Worm (Caenorhabditis elegans): ENCODE data around the gene dat-1.

DNA sequence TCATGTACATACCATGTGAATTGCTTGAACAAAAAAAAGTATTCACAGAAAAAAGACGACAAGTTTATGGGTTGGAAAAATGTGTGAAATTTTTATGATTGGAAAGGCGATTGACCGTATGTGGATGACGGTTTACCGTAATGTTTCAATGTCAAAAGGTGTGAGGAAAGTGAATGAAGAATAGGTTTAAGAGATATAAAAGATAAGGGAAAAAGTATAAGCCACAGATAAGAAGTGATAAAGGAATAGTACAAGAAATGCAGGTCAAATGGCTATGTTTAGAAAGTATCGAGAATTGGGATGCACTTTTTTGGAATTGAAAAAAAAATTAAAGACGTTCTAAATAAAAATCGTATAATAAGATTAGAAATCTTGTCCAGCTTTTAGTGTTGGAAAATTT lies 35.0 kb downstream of the dat-1 start:
- no peak for TF ChIP-seq ama-1 (optimal IDR thresholded peaks at IDR 0.05)
- TF ChIP-seq nhr-12 (tag; optimal IDR thresholded peaks at IDR 0.05), result no peak
- TF ChIP-seq lin-13 (GFP tag; optimal IDR thresholded peaks at IDR 0.05), result no peak
- no peak for TF ChIP-seq aly-2 (tag; optimal IDR thresholded peaks at IDR 0.05)

Measured in whole organism, L2 larva.